Worm (Caenorhabditis elegans) whole organism, L2 larva: Measurements from ENCODE around the gene lido-13.

Experiments
- C34F6.9 ChIP-seq: fragments of 150-350 bp; optimal IDR thresholded peaks from 2 replicates; lab custom pipeline; 2014; ENCODE audit warnings: missing biosample characterization, missing genetic modification characterization
- Y55F3AM.14 ChIP-seq: fragments of 200-800 bp; sonication (Bioruptor generic); optimal IDR thresholded peaks from 2 replicates; lab custom pipeline; 2018; ENCODE audit warnings: mild to moderate bottlenecking, missing genetic modification characterization, missing compliant biosample characterization
- ZK546.5 ChIP-seq: sonication (generic microtip); optimal IDR thresholded peaks from 2 replicates; lab custom pipeline; 2017; ENCODE audit warnings: missing biosample characterization, missing genetic modification characterization
- alr-1 ChIP-seq: fragments of 150-350 bp; optimal IDR thresholded peaks from 2 replicates; lab custom pipeline; 2014; ENCODE audit warnings: missing biosample characterization, missing genetic modification characterization
- aly-2 ChIP-seq: fragments of 150-350 bp; optimal IDR thresholded peaks from 2 replicates; lab custom pipeline; 2014; ENCODE audit warnings: missing biosample characterization, missing genetic modification characterization
- ama-1 ChIP-seq: fragments of 150-350 bp; optimal IDR thresholded peaks from 2 replicates; lab custom pipeline; 2018; ENCODE audit warnings: inconsistent platforms
- blmp-1 ChIP-seq: sonication (generic microtip); optimal IDR thresholded peaks from 2 replicates; lab custom pipeline; 2017; ENCODE audit warnings: missing genetic modification characterization, mild to moderate bottlenecking, missing compliant biosample characterization, antibody characterized with exemption, moderate library complexity; ENCODE audit not compliant: insufficient read depth
- ceh-16 ChIP-seq: fragments of 150-350 bp; optimal IDR thresholded peaks from 2 replicates; lab custom pipeline; 2014; ENCODE audit warnings: missing biosample characterization, missing genetic modification characterization
- ceh-82 ChIP-seq: fragments of 150-350 bp; optimal IDR thresholded peaks from 2 replicates; lab custom pipeline; 2014; ENCODE audit warnings: missing biosample characterization, missing genetic modification characterization
- crh-2 ChIP-seq: sonication (generic microtip); optimal IDR thresholded peaks from 2 replicates; lab custom pipeline; 2017; ENCODE audit warnings: missing biosample characterization, missing genetic modification characterization
- egl-27 ChIP-seq: sonication (generic microtip); optimal IDR thresholded peaks from 3 replicates; lab custom pipeline; 2017; ENCODE audit warnings: missing biosample characterization, missing genetic modification reagents, missing genetic modification characterization
- elt-3 ChIP-seq: sonication (generic microtip); optimal IDR thresholded peaks from 2 replicates; lab custom pipeline; 2017; ENCODE audit warnings: missing biosample characterization, missing genetic modification characterization
- fos-1 ChIP-seq: fragments of 150-350 bp; optimal IDR thresholded peaks from 2 replicates; lab custom pipeline; 2014; ENCODE audit warnings: missing biosample characterization, missing genetic modification characterization
- gmeb-1 ChIP-seq: fragments of 150-350 bp; optimal IDR thresholded peaks from 2 replicates; lab custom pipeline; 2014; ENCODE audit warnings: missing biosample characterization, missing genetic modification characterization
- lin-11 ChIP-seq: fragments of 150-350 bp; sonication (generic microtip); optimal IDR thresholded peaks from 2 replicates; lab custom pipeline; 2014; ENCODE audit warnings: missing biosample characterization, missing genetic modification characterization, inconsistent platforms, mixed read lengths
- lin-13 ChIP-seq: fragments of 150-350 bp; optimal IDR thresholded peaks from 2 replicates; lab custom pipeline; 2014; ENCODE audit warnings: missing biosample characterization, missing genetic modification reagents, missing genetic modification characterization
- lin-39 ChIP-seq: fragments of 150-350 bp; optimal IDR thresholded peaks from 2 replicates; lab custom pipeline; 2014; ENCODE audit warnings: missing biosample characterization, missing genetic modification reagents, missing genetic modification characterization
- lsy-2 ChIP-seq, 2 experiments: fragments of 150-350 bp in 1 of 2; sonication (generic microtip) in 1 of 2; optimal IDR thresholded peaks; 2 replicates each; lab custom pipeline; 2014 to 2017; ENCODE audit warnings: missing biosample characterization in 2 of 2, missing genetic modification characterization in 2 of 2
- mab-5 ChIP-seq: fragments of 150-350 bp; optimal IDR thresholded peaks from 2 replicates; lab custom pipeline; 2014; ENCODE audit warnings: missing biosample characterization, missing genetic modification characterization
- mbf-1 ChIP-seq: sonication (generic microtip); optimal IDR thresholded peaks from 2 replicates; lab custom pipeline; 2017; ENCODE audit warnings: missing biosample characterization, missing genetic modification characterization
- nhr-10 ChIP-seq: sonication (generic microtip); optimal IDR thresholded peaks from 2 replicates; lab custom pipeline; 2017; ENCODE audit warnings: missing biosample characterization, missing genetic modification characterization
- nhr-21 ChIP-seq: fragments of 150-350 bp; optimal IDR thresholded peaks from 2 replicates; lab custom pipeline; 2014; ENCODE audit warnings: missing biosample characterization, missing genetic modification characterization
- nhr-237 ChIP-seq: fragments of 150-350 bp; optimal IDR thresholded peaks from 2 replicates; lab custom pipeline; 2014; ENCODE audit warnings: missing biosample characterization, missing genetic modification characterization
- nhr-25 ChIP-seq: fragments of 150-350 bp; sonication (generic microtip); optimal IDR thresholded peaks from 3 replicates; lab custom pipeline; 2014; ENCODE audit warnings: missing biosample characterization, missing genetic modification characterization
- nhr-6 ChIP-seq: fragments of 150-350 bp; optimal IDR thresholded peaks from 2 replicates; lab custom pipeline; 2014; ENCODE audit warnings: missing biosample characterization, missing genetic modification characterization
- peb-1 ChIP-seq: fragments of 150-350 bp; optimal IDR thresholded peaks from 2 replicates; lab custom pipeline; 2014; ENCODE audit warnings: missing biosample characterization, missing genetic modification characterization
- sem-4 ChIP-seq: fragments of 150-350 bp; optimal IDR thresholded peaks from 2 replicates; lab custom pipeline; 2014; ENCODE audit warnings: missing biosample characterization, missing genetic modification reagents, missing genetic modification characterization
- sma-3 ChIP-seq: sonication (generic microtip); optimal IDR thresholded peaks from 2 replicates; lab custom pipeline; 2016; ENCODE audit warnings: missing genetic modification reagents, missing genetic modification characterization, missing compliant biosample characterization
- sma-9 ChIP-seq, 2 experiments: fragments of 150-350 bp in 1 of 2; sonication (generic microtip) in 1 of 2; optimal IDR thresholded peaks; 2 replicates each; lab custom pipeline; 2014 to 2016; ENCODE audit warnings: missing genetic modification characterization in 2 of 2, mild to moderate bottlenecking in 1 of 2, missing biosample characterization in 1 of 2, missing compliant biosample characterization in 1 of 2, missing genetic modification reagents in 1 of 2, moderate library complexity in 1 of 2
- snpc-4 ChIP-seq: fragments of 150-350 bp; optimal IDR thresholded peaks from 2 replicates; lab custom pipeline; 2014; ENCODE audit warnings: missing biosample characterization, missing genetic modification characterization
- unc-39 ChIP-seq: fragments of 150-350 bp; optimal IDR thresholded peaks from 2 replicates; lab custom pipeline; 2014; ENCODE audit warnings: missing biosample characterization, missing genetic modification characterization
- unc-55 ChIP-seq: fragments of 150-350 bp; sonication (generic microtip); optimal IDR thresholded peaks from 3 replicates; lab custom pipeline; 2014; ENCODE audit warnings: missing biosample characterization, missing genetic modification reagents, missing genetic modification characterization
- unc-62 ChIP-seq: fragments of 150-350 bp; optimal IDR thresholded peaks from 2 replicates; lab custom pipeline; 2014; ENCODE audit warnings: missing biosample characterization, missing genetic modification reagents, missing genetic modification characterization
- ztf-1 ChIP-seq: fragments of 200-800 bp; sonication (Bioruptor generic); conservative IDR thresholded peaks from 2 replicates; pipeline ENCODE4 v1.3.6; 2022; ENCODE audit warnings: missing genetic modification characterization, missing compliant biosample characterization
- ztf-11 ChIP-seq: sonication (generic microtip); optimal IDR thresholded peaks from 2 replicates; lab custom pipeline; 2017; ENCODE audit warnings: missing biosample characterization, missing genetic modification characterization
- ztf-4 ChIP-seq: fragments of 150-350 bp; optimal IDR thresholded peaks from 2 replicates; lab custom pipeline; 2014; ENCODE audit warnings: missing biosample characterization, missing genetic modification characterization

lido-13 gene

ce11 chrII:3067447-3067846 lies 13.3 kb upstream of the lido-13 start:
- TF ChIP-seq C34F6.9 (no peak), unc-55 (GFP tag; lab: Kevin White, UChicago) (no peak), unc-62 (no peak), nhr-237 (no peak), blmp-1 (tag; lab: Kevin White, UChicago) (no peak), alr-1 (tag; lab: Kevin White, UChicago) (no peak), sma-3 (no peak), mbf-1 (tag; lab: Kevin White, UChicago) (no peak), ceh-82 (tag; lab: Kevin White, UChicago) (no peak), Y55F3AM.14 (GFP tag; lab: Kevin White, UChicago) (no peak), ama-1 (lab: Kevin White, UChicago) (no peak)

- TF ChIP-seq lin-13 (GFP tag; lab: Kevin White, UChicago) (no peak), nhr-25 (tag; lab: Kevin White, UChicago) (no peak), ztf-11 (tag; lab: Kevin White, UChicago) (no peak), mab-5 (no peak), crh-2 (tag; lab: Kevin White, UChicago) (no peak), unc-39 (tag; lab: Kevin White, UChicago) (no peak), aly-2 (tag; lab: Kevin White, UChicago) (no peak), C34F6.9 (no peak), ZK546.5 (tag; lab: Kevin White, UChicago) (no peak)
- TF ChIP-seq, all 48 proteins: peak for 0
Observed at ce11 chrII:3066401-3066800, 12.3 kb upstream of the lido-13 start.

ce11 chrII:3065086-3065485 lies 11.0 kb upstream of the lido-13 start:
- TF ChIP-seq ztf-4 (tag; lab: Kevin White, UChicago) (no peak), unc-55 (GFP tag; lab: Kevin White, UChicago) (no peak), alr-1 (tag; lab: Kevin White, UChicago) (no peak), gmeb-1 (no peak), lin-39 (tag; lab: Kevin White, UChicago) (no peak), egl-27 (tag; lab: Kevin White, UChicago) (no peak), fos-1 (tag; lab: Kevin White, UChicago) (no peak), mab-5 (no peak), ztf-1 (no peak), peb-1 (no peak), nhr-10 (tag; lab: Kevin White, UChicago) (no peak), ztf-11 (tag; lab: Kevin White, UChicago) (no peak)

ce11 chrII:3064631-3065030 lies 10.5 kb upstream of the lido-13 start:
- no peak for TF ChIP-seq lin-11 (tag; lab: Kevin White, UChicago)
- no peak for TF ChIP-seq unc-62
- no peak for TF ChIP-seq unc-55 (GFP tag; lab: Kevin White, UChicago)
- TF ChIP-seq ztf-11 (tag; lab: Kevin White, UChicago), result no peak
- TF ChIP-seq nhr-21 (tag; lab: Kevin White, UChicago), result no peak
- TF ChIP-seq ztf-1, result no peak
- TF ChIP-seq sma-3, result no peak
- no peak for TF ChIP-seq snpc-4
- no peak for TF ChIP-seq ceh-16
- no peak for TF ChIP-seq nhr-237
- no peak for TF ChIP-seq nhr-6 (tag; lab: Kevin White, UChicago)

ce11 chrII:3063984-3064383 lies 9.9 kb upstream of the lido-13 start:
- no peak for TF ChIP-seq sma-9 (GFP tag; optimal IDR thresholded peaks at IDR 0.05; lab: Kevin White, UChicago)
- no peak for TF ChIP-seq sma-9 (tag; optimal IDR thresholded peaks at IDR 0.05; lab: Kevin White, UChicago)
- no peak for TF ChIP-seq elt-3
- no peak for TF ChIP-seq sem-4 (tag; lab: Kevin White, UChicago)
- TF ChIP-seq mbf-1 (tag; lab: Kevin White, UChicago), result no peak
- no peak for TF ChIP-seq nhr-10 (tag; lab: Kevin White, UChicago)
- TF ChIP-seq crh-2 (tag; lab: Kevin White, UChicago), result no peak
- TF ChIP-seq lsy-2 (tag; optimal IDR thresholded peaks at IDR 0.05; lab: Kevin White, UChicago), result no peak
